Worm (Caenorhabditis elegans) whole organism, L1 larva: ENCODE data around the gene fbxa-189.

Source experiments
- ama-1 ChIP-seq: fragments of 150-350 bp; optimal IDR thresholded peaks from 2 replicates; lab custom pipeline; 2014
- blmp-1 ChIP-seq: fragments of 150-350 bp; optimal IDR thresholded peaks from 2 replicates; lab custom pipeline; 2014; ENCODE audit warnings: missing biosample characterization, missing genetic modification characterization
- ceh-82 ChIP-seq, 3 experiments: fragments of 150-350 bp in 1 of 3; sonication (generic microtip) in 2 of 3; optimal IDR thresholded peaks; 2 replicates each; lab custom pipeline; 2014 to 2017; ENCODE audit warnings: missing biosample characterization in 3 of 3, missing genetic modification characterization in 3 of 3
- ces-1 ChIP-seq: fragments of 150-350 bp; optimal IDR thresholded peaks from 2 replicates; lab custom pipeline; 2014; ENCODE audit warnings: missing biosample characterization, missing genetic modification reagents, missing genetic modification characterization
- irx-1 ChIP-seq: sonication (generic microtip); optimal IDR thresholded peaks from 2 replicates; lab custom pipeline; 2016; ENCODE audit warnings: missing genetic modification characterization, missing compliant biosample characterization
- mef-2 ChIP-seq: fragments of 150-350 bp; optimal IDR thresholded peaks from 2 replicates; lab custom pipeline; 2014; ENCODE audit warnings: missing biosample characterization, missing genetic modification characterization
- nhr-11 ChIP-seq: fragments of 150-350 bp; optimal IDR thresholded peaks from 2 replicates; lab custom pipeline; 2014; ENCODE audit warnings: missing biosample characterization, missing genetic modification characterization
- nhr-28 ChIP-seq: fragments of 150-350 bp; optimal IDR thresholded peaks from 2 replicates; lab custom pipeline; 2014; ENCODE audit warnings: missing biosample characterization, missing genetic modification characterization
- nhr-76 ChIP-seq: sonication (generic microtip); optimal IDR thresholded peaks from 2 replicates; lab custom pipeline; 2017; ENCODE audit warnings: missing biosample characterization, missing genetic modification characterization
- nhr-90 ChIP-seq: sonication (generic microtip); optimal IDR thresholded peaks from 2 replicates; lab custom pipeline; 2016; ENCODE audit warnings: mild to moderate bottlenecking, missing genetic modification characterization, missing compliant biosample characterization; ENCODE audit not compliant: poor library complexity
- sptf-1 ChIP-seq: fragments of 150-350 bp; optimal IDR thresholded peaks from 2 replicates; lab custom pipeline; 2014; ENCODE audit warnings: missing biosample characterization, missing genetic modification characterization
- tbx-2 ChIP-seq: sonication (generic microtip); optimal IDR thresholded peaks from 2 replicates; lab custom pipeline; 2016; ENCODE audit warnings: missing genetic modification characterization, missing compliant biosample characterization
- unc-62 ChIP-seq: fragments of 150-350 bp; optimal IDR thresholded peaks from 2 replicates; lab custom pipeline; 2014; ENCODE audit warnings: missing biosample characterization, missing genetic modification reagents, missing genetic modification characterization
- ztf-4 ChIP-seq: fragments of 150-350 bp; optimal IDR thresholded peaks from 2 replicates; lab custom pipeline; 2014; ENCODE audit warnings: missing biosample characterization, missing genetic modification characterization

DNA sequence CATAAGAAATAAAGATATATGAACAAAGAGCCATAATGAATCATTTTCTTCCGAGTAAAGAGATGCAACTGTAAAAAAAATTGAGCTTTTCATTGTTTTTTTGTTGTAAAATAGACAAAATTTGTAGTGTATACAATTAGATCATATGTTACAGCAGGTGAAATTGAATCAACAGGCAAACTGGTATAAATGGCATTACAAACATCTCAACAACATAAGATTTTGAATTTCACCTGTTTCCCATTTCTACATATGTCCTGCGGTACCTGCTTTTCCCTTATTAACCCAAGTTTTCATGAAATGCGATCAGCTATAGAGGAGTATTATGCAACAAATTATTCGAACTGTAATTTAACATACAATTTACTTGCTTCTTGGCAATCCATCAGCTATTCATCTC, 50.4 kb downstream of the fbxa-189 start, which contains the start of gene srh-120:
- TF ChIP-seq nhr-76 (tag; lab: Kevin White, UChicago) = no peak
- no peak for TF ChIP-seq ama-1 (lab: Kevin White, UChicago)
- no peak for TF ChIP-seq blmp-1 (tag; lab: Kevin White, UChicago)
- no peak for TF ChIP-seq sptf-1
- TF ChIP-seq unc-62 (GFP tag; lab: Kevin White, UChicago) = no peak
- no peak for TF ChIP-seq nhr-28 (tag; lab: Kevin White, UChicago)
- no peak for TF ChIP-seq ces-1 (GFP tag; lab: Kevin White, UChicago)
- TF ChIP-seq mef-2 (tag; lab: Kevin White, UChicago) = no peak
- no peak for TF ChIP-seq ceh-82 (tag; optimal IDR thresholded peaks at IDR 0.05; lab: Kevin White, UChicago)
- TF ChIP-seq ztf-4 (tag; lab: Kevin White, UChicago) = no peak
- TF ChIP-seq irx-1 (tag; lab: Kevin White, UChicago) = no peak
- TF ChIP-seq tbx-2 (tag; lab: Kevin White, UChicago) = no peak
- TF ChIP-seq nhr-11 = no peak
- no peak for TF ChIP-seq nhr-90
